Fruit fly (Drosophila melanogaster): ENCODE measurements around the gene C15.

The C15 gene

DNA sequence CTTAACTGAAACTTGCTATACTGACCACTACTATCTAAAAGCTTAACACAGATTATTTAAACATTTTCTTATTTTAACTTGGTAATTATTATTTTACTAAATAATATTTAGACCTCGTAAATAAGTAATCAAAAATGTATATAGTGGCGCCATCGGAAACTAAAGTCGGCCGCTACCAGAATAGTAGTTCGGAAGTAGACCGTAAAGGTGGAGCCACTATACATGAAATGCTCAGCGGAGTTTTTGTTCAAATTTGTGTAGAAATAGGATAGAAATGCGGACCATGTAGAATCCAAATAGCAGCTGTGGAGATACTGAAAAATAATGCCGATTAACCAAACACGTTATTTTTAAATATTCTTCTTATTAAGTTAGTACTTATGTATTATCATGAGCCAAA lies 20.4 kb downstream of the C15 start (continued):
- TF ChIP-seq grau (tag; optimal IDR thresholded peaks at IDR 0.05): peak; percentile 96
- TF ChIP-seq CG43689 (GFP tag; IDR thresholded peaks at IDR 0.05): peak; percentile 98
- peak; percentile 99 for TF ChIP-seq HHEX (GFP tag; optimal IDR thresholded peaks at IDR 0.05)
- peak; percentile 99 for TF ChIP-seq sens (GFP tag)
- no peak for TF ChIP-seq sna (GFP tag; IDR thresholded peaks at IDR 0.05; ENCODE audit: partially characterized antibody)
- peak; percentile 87 for TF ChIP-seq pfk (GFP tag; optimal IDR thresholded peaks at IDR 0.05)
- peak; percentile 97 for TF ChIP-seq Bteb2 (GFP tag; optimal IDR thresholded peaks at IDR 0.05)
- peak; percentile 95 for TF ChIP-seq gcm (GFP tag; optimal IDR thresholded peaks at IDR 0.05)
- TF ChIP-seq fd3F (GFP tag; optimal IDR thresholded peaks at IDR 0.05): peak; percentile 99
- TF ChIP-seq CG10274 (GFP tag; optimal IDR thresholded peaks at IDR 0.05): peak; percentile 94
- peak; percentile 98 for TF ChIP-seq shn (GFP tag; optimal IDR thresholded peaks at IDR 0.05)
- TF ChIP-seq sima (GFP tag; optimal IDR thresholded peaks at IDR 0.05): peak; percentile 95
- peak; percentile 96 for TF ChIP-seq oc (tag; optimal IDR thresholded peaks at IDR 0.05)
- peak; percentile 91 for TF ChIP-seq kah (GFP tag; optimal IDR thresholded peaks at IDR 0.05)
- peak; percentile 100 for TF ChIP-seq CG7987 (GFP tag; optimal IDR thresholded peaks at IDR 0.05)
- peak; percentile 99 for TF ChIP-seq CG10209 (GFP tag; optimal IDR thresholded peaks at IDR 0.05)
- TF ChIP-seq CG14965 (GFP tag; optimal IDR thresholded peaks at IDR 0.05; ENCODE audit: borderline replicate concordance): peak; percentile 89
- TF ChIP-seq NK7.1 (GFP tag; optimal IDR thresholded peaks at IDR 0.05): peak; percentile 97
- TF ChIP-seq CG2202 (tag; optimal IDR thresholded peaks at IDR 0.05): peak; percentile 97
- TF ChIP-seq Bgb (GFP tag; IDR thresholded peaks at IDR 0.05; ENCODE audit: partially characterized antibody): 0 out of 2 replicates have a peak, but pooled peaks have one; percentile 4
- TF ChIP-seq Pdp1 (GFP tag; optimal IDR thresholded peaks at IDR 0.05): peak; percentile 96 to 97
- peak; percentile 96 for TF ChIP-seq sqz (GFP tag; optimal IDR thresholded peaks at IDR 0.05)
- TF ChIP-seq CG2129 (GFP tag; IDR thresholded peaks at IDR 0.05; ENCODE audit: partially characterized antibody): no peak
- TF ChIP-seq dan (GFP tag; IDR thresholded peaks at IDR 0.05): peak; percentile 62; the same call in 1 of the 2 replicates
- peak; percentile 98 for TF ChIP-seq CG12744 (GFP tag; optimal IDR thresholded peaks at IDR 0.05)
- TF ChIP-seq CG9437 (GFP tag; optimal IDR thresholded peaks at IDR 0.05): peak; percentile 93
- peak; percentile 98 for TF ChIP-seq Hr3 (GFP tag; optimal IDR thresholded peaks at IDR 0.05)
- TF ChIP-seq YL-1 (GFP tag; optimal IDR thresholded peaks at IDR 0.05): peak; percentile 96
- TF ChIP-seq CG6791 (GFP tag; IDR thresholded peaks at IDR 0.05; ENCODE audit: partially characterized antibody): peak; percentile 39; the same call in 2 of the 3 replicates
- peak; percentile 95 for TF ChIP-seq scrt (GFP tag; optimal IDR thresholded peaks at IDR 0.05)
- TF ChIP-seq CG15011 (GFP tag; optimal IDR thresholded peaks at IDR 0.05): peak; percentile 97
- TF ChIP-seq jigr1 (GFP tag; IDR thresholded peaks at IDR 0.05): peak; percentile 80
- peak; percentile 89 for TF ChIP-seq aop (GFP tag; IDR thresholded peaks at IDR 0.05)
- peak; percentile 98 for TF ChIP-seq onecut (GFP tag; IDR thresholded peaks at IDR 0.05)
- TF ChIP-seq CHES-1-like (GFP tag; optimal IDR thresholded peaks at IDR 0.05): peak; percentile 98
- TF ChIP-seq cad (GFP tag; optimal IDR thresholded peaks at IDR 0.05): no peak
- TF ChIP-seq Trl (optimal IDR thresholded peaks at IDR 0.05): no peak
- peak; percentile 99 for TF ChIP-seq Trl (GFP tag; optimal IDR thresholded peaks at IDR 0.05)
- peak; percentile 97 for TF ChIP-seq jing (GFP tag; optimal IDR thresholded peaks at IDR 0.05)
- TF ChIP-seq nom (GFP tag; optimal IDR thresholded peaks at IDR 0.05): peak; percentile 84
- TF ChIP-seq Hmx (GFP tag; optimal IDR thresholded peaks at IDR 0.05): peak; percentile 87
- TF ChIP-seq CG7372 (GFP tag; IDR thresholded peaks at IDR 0.05): peak; percentile 97
- TF ChIP-seq ems (GFP tag; optimal IDR thresholded peaks at IDR 0.05): peak; percentile 97
- peak; percentile 96 to 98 for TF ChIP-seq Hr51 (GFP tag; optimal IDR thresholded peaks at IDR 0.05)
- TF ChIP-seq sc (optimal IDR thresholded peaks at IDR 0.05): no peak
- peak; percentile 99 for TF ChIP-seq sc (GFP tag; optimal IDR thresholded peaks at IDR 0.05)
- peak; percentile 95 for TF ChIP-seq pho (GFP tag; optimal IDR thresholded peaks at IDR 0.05)
- TF ChIP-seq Tbp (GFP tag; optimal IDR thresholded peaks at IDR 0.05): no peak
- peak; percentile 97 for TF ChIP-seq seq (GFP tag; IDR thresholded peaks at IDR 0.05)
- TF ChIP-seq gce (GFP tag; IDR thresholded peaks at IDR 0.05): peak; percentile 99
- peak; percentile 98 for TF ChIP-seq CG3281 (GFP tag; optimal IDR thresholded peaks at IDR 0.05)
